Fruit fly (Drosophila melanogaster): ENCODE measurements around the gene CG5866.

The CG5866 gene

dm6 chr3R:17385329-17386019 is 30.1 kb upstream of the CG5866 start (continued):
- no peak for TF ChIP-seq CG8388 (GFP tag; optimal IDR thresholded peaks at IDR 0.05)
- TF ChIP-seq hbn (GFP tag; IDR thresholded peaks at IDR 0.05; ENCODE audit: partially characterized antibody) = no peak
- peak; percentile 58 for TF ChIP-seq ERR (GFP tag; optimal IDR thresholded peaks at IDR 0.05)
- peak; percentile 56; the same call in 1 of the 2 replicates for TF ChIP-seq CG6689 (GFP tag; IDR thresholded peaks at IDR 0.05)
- TF ChIP-seq Jarid2 (GFP tag; optimal IDR thresholded peaks at IDR 0.05) = peak; percentile 28
- TF ChIP-seq CG9876 (GFP tag; optimal IDR thresholded peaks at IDR 0.05) = no peak
- TF ChIP-seq dimm (GFP tag; IDR thresholded peaks at IDR 0.05) = no peak
- peak; percentile 55 for TF ChIP-seq CG9437 (GFP tag; optimal IDR thresholded peaks at IDR 0.05)
- TF ChIP-seq CG34224 (GFP tag; IDR thresholded peaks at IDR 0.05; ENCODE audit: partially characterized antibody) = peak; percentile 40; the same call in 1 of the 3 replicates
- TF ChIP-seq ranshi (GFP tag; IDR thresholded peaks at IDR 0.05) = peak; percentile 14; the same call in 1 of the 2 replicates
- peak; percentile 57; the same call in 1 of the 2 replicates for TF ChIP-seq ssp (GFP tag; IDR thresholded peaks at IDR 0.05)
- peak; percentile 0 for TF ChIP-seq CG15696 (tag; optimal IDR thresholded peaks at IDR 0.05)
- TF ChIP-seq dysf (GFP tag; IDR thresholded peaks at IDR 0.05) = peak; percentile 79
- no peak for TF ChIP-seq Hr39 (optimal IDR thresholded peaks at IDR 0.05)
- TF ChIP-seq Fer3 (tag; optimal IDR thresholded peaks at IDR 0.05) = peak; percentile 49
- TF ChIP-seq Doc2 (GFP tag; IDR thresholded peaks at IDR 0.05) = no peak
- no peak for TF ChIP-seq ase (GFP tag; IDR thresholded peaks at IDR 0.05)
- TF ChIP-seq ttk (GFP tag; IDR thresholded peaks at IDR 0.05) = peak; percentile 35; the same call in 1 of the 2 replicates
- TF ChIP-seq run (tag; optimal IDR thresholded peaks at IDR 0.05) = no peak
- peak; percentile 81 for TF ChIP-seq Myb (GFP tag; optimal IDR thresholded peaks at IDR 0.05)
- peak; percentile 98 for TF ChIP-seq Ets65A (GFP tag)
- peak; percentile 24 for TF ChIP-seq Nf-YC (tag; optimal IDR thresholded peaks at IDR 0.05)
- no peak for TF ChIP-seq CG3065 (GFP tag; optimal IDR thresholded peaks at IDR 0.05)
- no peak for TF ChIP-seq MTF-1 (GFP tag; optimal IDR thresholded peaks at IDR 0.05; ENCODE audit: borderline replicate concordance)
- TF ChIP-seq CG13296 (GFP tag; optimal IDR thresholded peaks at IDR 0.05) = peak; percentile 50
- TF ChIP-seq fd102C (GFP tag; optimal IDR thresholded peaks at IDR 0.05) = peak; percentile 24
- TF ChIP-seq CG13123 (GFP tag; optimal IDR thresholded peaks at IDR 0.05) = no peak
- peak; percentile 41 for TF ChIP-seq ems (GFP tag; optimal IDR thresholded peaks at IDR 0.05)
- 0 out of 3 replicates have a peak, but pooled peaks have one; percentile 27 for TF ChIP-seq CG2199 (GFP tag; IDR thresholded peaks at IDR 0.05)
- TF ChIP-seq CG4707 (GFP tag; optimal IDR thresholded peaks at IDR 0.05) = no peak
- TF ChIP-seq Scr (GFP tag; IDR thresholded peaks at IDR 0.05; ENCODE audit: partially characterized antibody) = peak; percentile 30
- peak; percentile 76 for TF ChIP-seq Xbp1 (GFP tag; optimal IDR thresholded peaks at IDR 0.05)
- TF ChIP-seq wor (GFP tag; IDR thresholded peaks at IDR 0.05) = no peak
- peak; percentile 28 for TF ChIP-seq kay (GFP tag; optimal IDR thresholded peaks at IDR 0.05)
- TF ChIP-seq CG2678 (tag; optimal IDR thresholded peaks at IDR 0.05) = peak; percentile 73
- no peak for TF ChIP-seq trh (GFP tag; optimal IDR thresholded peaks at IDR 0.05)
- peak; percentile 15 for TF ChIP-seq CG4820 (GFP tag; optimal IDR thresholded peaks at IDR 0.05)
- TF ChIP-seq fd96Cb (tag; optimal IDR thresholded peaks at IDR 0.05) = peak; percentile 30
- peak; percentile 62 for TF ChIP-seq sug (tag; optimal IDR thresholded peaks at IDR 0.05)
- TF ChIP-seq Aef1 (GFP tag; IDR thresholded peaks at IDR 0.05) = no peak; the same call in 2 of the 3 replicates
- peak; percentile 61 for TF ChIP-seq fu2 (GFP tag; optimal IDR thresholded peaks at IDR 0.05)
- TF ChIP-seq CHES-1-like (GFP tag; optimal IDR thresholded peaks at IDR 0.05) = peak; percentile 74
- TF ChIP-seq CG32532 (GFP tag; IDR thresholded peaks at IDR 0.05) = peak; percentile 63
- peak; percentile 48 for TF ChIP-seq CG7839 (tag; optimal IDR thresholded peaks at IDR 0.05)
- peak; percentile 64; the same call in 1 of the 2 replicates for TF ChIP-seq lmd (GFP tag; IDR thresholded peaks at IDR 0.05)
- peak; percentile 42 for TF ChIP-seq CG31441 (GFP tag; IDR thresholded peaks at IDR 0.05)
- no peak for TF ChIP-seq sens-2 (GFP tag; IDR thresholded peaks at IDR 0.05)
- no peak for TF ChIP-seq Dip2 (GFP tag; IDR thresholded peaks at IDR 0.05)
- TF ChIP-seq CG1024 (GFP tag; IDR thresholded peaks at IDR 0.05) = no peak
- TF ChIP-seq Oli (tag; optimal IDR thresholded peaks at IDR 0.05) = peak; percentile 53
